Worm (Caenorhabditis elegans) whole organism, mixed stage, embryonic: ENCODE measurements around the gene npr-40.

ENCODE experiments used
- M03D4.4 ChIP-seq: sonication (generic microtip); optimal IDR thresholded peaks from 2 replicates; lab custom pipeline; 2017; ENCODE audit warnings: mild to moderate bottlenecking, missing genetic modification characterization, missing compliant biosample characterization
- bed-3 ChIP-seq: fragments of 200-800 bp; sonication (Bioruptor generic); optimal IDR thresholded peaks from 3 replicates; lab custom pipeline; 2018; ENCODE audit warnings: mild to moderate bottlenecking, missing genetic modification characterization, moderate library complexity, missing compliant biosample characterization
- ceh-43 ChIP-seq: fragments of 200-800 bp; sonication (Bioruptor generic); optimal IDR thresholded peaks from 2 replicates; lab custom pipeline; 2018; ENCODE audit warnings: mild to moderate bottlenecking, missing genetic modification characterization, moderate library complexity, missing compliant biosample characterization
- ces-1 ChIP-seq: fragments of 150-350 bp; optimal IDR thresholded peaks from 2 replicates; lab custom pipeline; 2014; ENCODE audit warnings: missing biosample characterization, missing genetic modification reagents, missing genetic modification characterization
- elt-1 ChIP-seq: sonication (generic microtip); optimal IDR thresholded peaks from 2 replicates; lab custom pipeline; 2017; ENCODE audit warnings: missing genetic modification characterization, mild to moderate bottlenecking, missing compliant biosample characterization, antibody characterized with exemption, moderate library complexity, borderline replicate concordance; ENCODE audit not compliant: insufficient read depth
- elt-3 ChIP-seq: fragments of 150-350 bp; optimal IDR thresholded peaks from 2 replicates; lab custom pipeline; 2014; ENCODE audit warnings: missing biosample characterization, missing genetic modification characterization
- ham-2 ChIP-seq: fragments of 200-800 bp; sonication (Bioruptor generic); optimal IDR thresholded peaks from 2 replicates; lab custom pipeline; 2018; ENCODE audit warnings: mild to moderate bottlenecking, missing genetic modification characterization, missing compliant biosample characterization
- mab-5 ChIP-seq: fragments of 150-350 bp; optimal IDR thresholded peaks from 2 replicates; lab custom pipeline; 2014; ENCODE audit warnings: missing biosample characterization, missing genetic modification characterization
- mls-2 ChIP-seq: sonication (generic microtip); optimal IDR thresholded peaks from 2 replicates; lab custom pipeline; 2016; ENCODE audit warnings: mild to moderate bottlenecking, missing genetic modification characterization, moderate library complexity, missing compliant biosample characterization
- unc-120 ChIP-seq: sonication (generic microtip); optimal IDR thresholded peaks from 2 replicates; lab custom pipeline; 2017; ENCODE audit warnings: missing genetic modification characterization, missing compliant biosample characterization; ENCODE audit not compliant: poor library complexity, severe bottlenecking

The npr-40 gene

DNA sequence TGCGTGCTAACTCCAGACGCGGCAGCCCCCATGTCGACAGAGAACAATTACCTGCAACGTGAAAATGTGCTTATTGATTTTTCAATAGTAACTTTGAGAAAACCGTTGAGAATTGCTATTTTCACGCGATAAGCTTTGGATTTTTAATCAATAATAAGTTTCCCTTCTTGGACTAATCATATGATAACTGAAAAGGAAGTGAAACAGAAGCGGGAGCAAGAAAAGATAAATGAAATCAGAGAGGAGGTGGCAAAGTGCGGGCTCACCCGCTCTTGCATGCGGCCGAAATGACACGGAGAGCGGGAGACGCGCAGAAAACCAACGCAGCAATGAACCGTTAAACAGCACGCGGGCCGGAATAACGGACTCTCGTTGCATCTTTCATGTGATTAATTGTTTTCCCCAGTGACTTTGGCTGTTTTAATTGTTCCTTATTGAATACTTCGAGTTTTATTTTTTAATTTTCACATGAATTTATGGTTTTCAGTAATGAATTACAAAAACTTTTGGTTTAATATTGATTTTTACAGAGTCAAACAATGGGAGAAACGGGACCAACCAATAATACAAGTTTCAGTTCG, 51.7 kb downstream of the npr-40 start, which contains the start of the genes flwr-1 and tbc-1:
Gene flwr-1, minus strand, starts transcription at position 51 of the 581 bp plus-strand sequence.
Gene tbc-1, plus strand, starts transcription at position 531 of the 581 bp plus-strand sequence.
- TF ChIP-seq ceh-43 (GFP tag; lab: Kevin White, UChicago) (peak; percentile 18), bed-3 (GFP tag; lab: Kevin White, UChicago) (no peak), mab-5 (tag; lab: Kevin White, UChicago) (no peak), unc-120 (tag; lab: Kevin White, UChicago) (peak; percentile 35), ces-1 (GFP tag; lab: Kevin White, UChicago) (peak; percentile 60)

DNA sequence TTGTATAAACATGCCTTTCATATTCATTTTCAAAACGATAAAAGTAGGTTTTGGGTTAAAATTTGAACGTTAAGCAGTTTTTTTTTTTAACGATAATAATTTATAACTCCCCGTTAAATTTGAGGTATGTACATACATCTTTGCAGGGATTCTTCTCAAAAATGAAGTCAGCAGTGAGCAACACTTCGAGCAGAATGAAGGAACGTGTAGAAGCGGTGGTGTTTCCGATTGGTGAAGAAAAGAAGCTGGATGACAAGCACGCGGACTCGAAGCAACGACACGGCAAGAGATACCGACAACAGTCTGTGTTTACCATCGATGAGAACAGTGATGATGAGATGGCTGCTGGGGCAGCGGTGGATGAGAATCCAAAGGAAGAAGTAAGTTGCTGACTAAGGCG, 54.4 kb downstream of the npr-40 start:
- TF ChIP-seq M03D4.4 (tag; lab: Kevin White, UChicago) (no peak), elt-1 (no peak), mab-5 (tag; lab: Kevin White, UChicago) (no peak), mls-2 (tag; lab: Kevin White, UChicago) (no peak), ceh-43 (GFP tag; lab: Kevin White, UChicago) (no peak), elt-3 (tag; lab: Kevin White, UChicago) (no peak), ham-2 (GFP tag; lab: Kevin White, UChicago) (no peak), bed-3 (GFP tag; lab: Kevin White, UChicago) (no peak)
